Worm (Caenorhabditis elegans) whole organism, L1 larva: ENCODE measurements around the gene Y53G8AL.4.

Experiments
- C16A3.4 ChIP-seq: fragments of 150-350 bp; optimal IDR thresholded peaks from 2 replicates; lab custom pipeline; 2014; ENCODE audit warnings: missing biosample characterization, missing genetic modification characterization
- C34B4.2 ChIP-seq: sonication (generic microtip); optimal IDR thresholded peaks from 2 replicates; lab custom pipeline; 2017; ENCODE audit warnings: mild to moderate bottlenecking, missing genetic modification characterization, missing compliant biosample characterization
- aha-1 ChIP-seq: fragments of 150-350 bp; optimal IDR thresholded peaks from 2 replicates; lab custom pipeline; 2014; ENCODE audit warnings: missing biosample characterization, missing genetic modification characterization
- alr-1 ChIP-seq: fragments of 200-800 bp; sonication (Bioruptor generic); optimal IDR thresholded peaks from 2 replicates; lab custom pipeline; 2018; ENCODE audit warnings: borderline replicate concordance, mild to moderate bottlenecking, missing genetic modification characterization, missing compliant biosample characterization
- ama-1 ChIP-seq: fragments of 150-350 bp; optimal IDR thresholded peaks from 2 replicates; lab custom pipeline; 2014
- blmp-1 ChIP-seq: fragments of 150-350 bp; optimal IDR thresholded peaks from 2 replicates; lab custom pipeline; 2014; ENCODE audit warnings: missing biosample characterization, missing genetic modification characterization
- ceh-82 ChIP-seq, 3 experiments: fragments of 150-350 bp in 1 of 3; sonication (generic microtip) in 2 of 3; optimal IDR thresholded peaks; 2 replicates each; lab custom pipeline; 2014 to 2017; ENCODE audit warnings: missing biosample characterization in 3 of 3, missing genetic modification characterization in 3 of 3
- ceh-88 ChIP-seq: fragments of 200-800 bp; sonication (Bioruptor generic); IDR thresholded peaks from 2 replicates; pipeline ENCODE4 v1.3.6; 2022; ENCODE audit warnings: missing genetic modification characterization, missing compliant biosample characterization
- ceh-90 ChIP-seq: sonication (generic microtip); optimal IDR thresholded peaks from 2 replicates; lab custom pipeline; 2016; ENCODE audit warnings: missing genetic modification characterization, missing compliant biosample characterization
- ces-1 ChIP-seq: fragments of 150-350 bp; optimal IDR thresholded peaks from 2 replicates; lab custom pipeline; 2014; ENCODE audit warnings: missing biosample characterization, missing genetic modification reagents, missing genetic modification characterization
- dpl-1 ChIP-seq, 3 experiments: fragments of 150-350 bp in 2 of 3; sonication (generic microtip) in 1 of 3; optimal IDR thresholded peaks; 2 replicates each; lab custom pipeline; 2014 to 2017; ENCODE audit warnings: missing biosample characterization in 3 of 3, missing genetic modification characterization in 3 of 3, missing genetic modification reagents in 3 of 3
- dsc-1 ChIP-seq: sonication (generic microtip); optimal IDR thresholded peaks from 2 replicates; lab custom pipeline; 2016; ENCODE audit warnings: mild to moderate bottlenecking, missing genetic modification characterization, missing compliant biosample characterization
- efl-1 ChIP-seq, 4 experiments: fragments of 150-350 bp; optimal IDR thresholded peaks in 3 of 4; peaks in 1 of 4; 1 replicate in 1 of 4; 2 replicates in 3 of 4; lab custom pipeline; 2014; ENCODE audit warnings: missing biosample characterization in 2 of 4, missing genetic modification characterization in 2 of 4, missing genetic modification reagents in 2 of 4
- elt-2 ChIP-seq: sonication (generic microtip); optimal IDR thresholded peaks from 2 replicates; lab custom pipeline; 2016; ENCODE audit warnings: missing genetic modification characterization, mild to moderate bottlenecking, inconsistent platforms, missing compliant biosample characterization, missing genetic modification reagents
- fkh-4 ChIP-seq: sonication (generic microtip); optimal IDR thresholded peaks from 2 replicates; lab custom pipeline; 2016; ENCODE audit warnings: missing compliant biosample characterization, missing genetic modification characterization, borderline replicate concordance
- fkh-8 ChIP-seq: sonication (generic microtip); optimal IDR thresholded peaks from 2 replicates; lab custom pipeline; 2016; ENCODE audit warnings: mild to moderate bottlenecking, missing genetic modification characterization, missing compliant biosample characterization
- fos-1 ChIP-seq: fragments of 150-350 bp; optimal IDR thresholded peaks from 2 replicates; lab custom pipeline; 2014; ENCODE audit warnings: missing biosample characterization, missing genetic modification characterization
- grh-1 ChIP-seq: fragments of 200-800 bp; sonication (Bioruptor generic); IDR thresholded peaks from 2 replicates; pipeline ENCODE4 v1.3.6; 2022; ENCODE audit warnings: missing genetic modification reagents, missing genetic modification characterization, missing compliant biosample characterization
- hlh-17 ChIP-seq: fragments of 200-800 bp; sonication (Bioruptor generic); optimal IDR thresholded peaks from 2 replicates; lab custom pipeline; 2018; ENCODE audit warnings: missing genetic modification characterization, mild to moderate bottlenecking, missing compliant biosample characterization, moderate library complexity, borderline replicate concordance
- irx-1 ChIP-seq: sonication (generic microtip); optimal IDR thresholded peaks from 2 replicates; lab custom pipeline; 2016; ENCODE audit warnings: missing genetic modification characterization, missing compliant biosample characterization
- lin-13 ChIP-seq: fragments of 150-350 bp; optimal IDR thresholded peaks from 2 replicates; lab custom pipeline; 2014; ENCODE audit warnings: missing biosample characterization, missing genetic modification reagents, missing genetic modification characterization
- lin-14 ChIP-seq: fragments of 200-800 bp; sonication (Bioruptor generic); optimal IDR thresholded peaks from 2 replicates; lab custom pipeline; 2018; ENCODE audit warnings: mild to moderate bottlenecking, missing genetic modification characterization, moderate library complexity, missing compliant biosample characterization
- lin-39 ChIP-seq: fragments of 150-350 bp; optimal IDR thresholded peaks from 2 replicates; lab custom pipeline; 2014; ENCODE audit warnings: missing biosample characterization, missing genetic modification reagents, missing genetic modification characterization
- lsy-2 ChIP-seq, 2 experiments: fragments of 150-350 bp; optimal IDR thresholded peaks; 2 replicates each; lab custom pipeline; 2014; ENCODE audit warnings: missing biosample characterization in 2 of 2, missing genetic modification characterization in 2 of 2
- mab-9 ChIP-seq: fragments of 200-800 bp; sonication (Bioruptor generic); IDR thresholded peaks from 2 replicates; pipeline ENCODE4 v1.3.6; 2022; ENCODE audit warnings: missing genetic modification reagents, missing genetic modification characterization, missing compliant biosample characterization
- mep-1 ChIP-seq: fragments of 150-350 bp; optimal IDR thresholded peaks from 2 replicates; lab custom pipeline; 2014; ENCODE audit warnings: missing biosample characterization, missing genetic modification characterization
- nhr-11 ChIP-seq: fragments of 150-350 bp; optimal IDR thresholded peaks from 2 replicates; lab custom pipeline; 2014; ENCODE audit warnings: missing biosample characterization, missing genetic modification characterization
- nhr-12 ChIP-seq: sonication (generic microtip); optimal IDR thresholded peaks from 2 replicates; lab custom pipeline; 2017; ENCODE audit warnings: missing biosample characterization, missing genetic modification characterization
- nhr-20 ChIP-seq: sonication (generic microtip); optimal IDR thresholded peaks from 2 replicates; lab custom pipeline; 2016; ENCODE audit warnings: mild to moderate bottlenecking, missing genetic modification characterization, missing compliant biosample characterization
- nhr-71 ChIP-seq: sonication (generic microtip); optimal IDR thresholded peaks from 2 replicates; lab custom pipeline; 2016; ENCODE audit warnings: mild to moderate bottlenecking, missing genetic modification characterization, moderate library complexity, missing compliant biosample characterization
- nhr-85 ChIP-seq: sonication (generic microtip); peaks from one replicate; lab custom pipeline; 2016; ENCODE audit warnings: missing genetic modification characterization, inconsistent platforms, missing compliant biosample characterization
- nhr-90 ChIP-seq: sonication (generic microtip); optimal IDR thresholded peaks from 2 replicates; lab custom pipeline; 2016; ENCODE audit warnings: mild to moderate bottlenecking, missing genetic modification characterization, missing compliant biosample characterization; ENCODE audit not compliant: poor library complexity
- pax-3 ChIP-seq: fragments of 200-800 bp; sonication (Bioruptor generic); optimal IDR thresholded peaks from 2 replicates; lab custom pipeline; 2018; ENCODE audit warnings: mild to moderate bottlenecking, missing genetic modification characterization, moderate library complexity, missing compliant biosample characterization
- pqm-1 ChIP-seq: sonication (generic microtip); optimal IDR thresholded peaks from 3 replicates; lab custom pipeline; 2017; ENCODE audit warnings: missing biosample characterization, missing genetic modification characterization
- skn-1 ChIP-seq: fragments of 150-350 bp; optimal IDR thresholded peaks from 2 replicates; lab custom pipeline; 2014; ENCODE audit warnings: missing biosample characterization, missing genetic modification characterization
- snpc-4 ChIP-seq: fragments of 150-350 bp; optimal IDR thresholded peaks from 2 replicates; lab custom pipeline; 2014; ENCODE audit warnings: missing biosample characterization, missing genetic modification characterization
- snu-23 ChIP-seq: sonication (generic microtip); optimal IDR thresholded peaks from 2 replicates; lab custom pipeline; 2016; ENCODE audit warnings: missing genetic modification characterization, missing compliant biosample characterization
- sox-4 ChIP-seq: sonication (generic microtip); optimal IDR thresholded peaks from 2 replicates; lab custom pipeline; 2016; ENCODE audit warnings: missing genetic modification characterization, missing compliant biosample characterization
- sptf-1 ChIP-seq: fragments of 150-350 bp; optimal IDR thresholded peaks from 2 replicates; lab custom pipeline; 2014; ENCODE audit warnings: missing biosample characterization, missing genetic modification characterization
- sup-37 ChIP-seq: fragments of 200-800 bp; sonication (Bioruptor generic); optimal IDR thresholded peaks from 2 replicates; lab custom pipeline; 2018; ENCODE audit warnings: mild to moderate bottlenecking, missing genetic modification characterization, missing compliant biosample characterization
- swsn-7 ChIP-seq: sonication (generic microtip); optimal IDR thresholded peaks from 2 replicates; lab custom pipeline; 2016; ENCODE audit warnings: missing genetic modification characterization, missing compliant biosample characterization
- tbx-2 ChIP-seq: sonication (generic microtip); optimal IDR thresholded peaks from 2 replicates; lab custom pipeline; 2016; ENCODE audit warnings: missing genetic modification characterization, missing compliant biosample characterization
- unc-62 ChIP-seq: fragments of 150-350 bp; optimal IDR thresholded peaks from 2 replicates; lab custom pipeline; 2014; ENCODE audit warnings: missing biosample characterization, missing genetic modification reagents, missing genetic modification characterization
- unc-86 ChIP-seq: sonication (generic microtip); optimal IDR thresholded peaks from 2 replicates; lab custom pipeline; 2016; ENCODE audit warnings: missing genetic modification characterization, missing compliant biosample characterization
- vab-15 ChIP-seq: sonication (generic microtip); optimal IDR thresholded peaks from 2 replicates; lab custom pipeline; 2017; ENCODE audit warnings: missing genotype, mild to moderate bottlenecking, missing genetic modification characterization, missing compliant biosample characterization
- xbp-1 ChIP-seq: sonication (generic microtip); optimal IDR thresholded peaks from 2 replicates; lab custom pipeline; 2016; ENCODE audit warnings: missing genetic modification characterization, missing compliant biosample characterization
- zag-1 ChIP-seq: fragments of 150-350 bp; optimal IDR thresholded peaks from 2 replicates; lab custom pipeline; 2014; ENCODE audit warnings: missing biosample characterization, missing genetic modification characterization
- zip-4 ChIP-seq: fragments of 200-800 bp; sonication (Bioruptor generic); optimal IDR thresholded peaks from 2 replicates; lab custom pipeline; 2018; ENCODE audit warnings: mild to moderate bottlenecking, missing genetic modification characterization, moderate library complexity, missing compliant biosample characterization
- ztf-11 ChIP-seq, 2 experiments: sonication (generic microtip); optimal IDR thresholded peaks; 2 replicates each; lab custom pipeline; 2016 to 2017; ENCODE audit warnings: missing genetic modification characterization in 2 of 2, missing biosample characterization in 1 of 2, missing compliant biosample characterization in 1 of 2

The Y53G8AL.4 gene

DNA sequence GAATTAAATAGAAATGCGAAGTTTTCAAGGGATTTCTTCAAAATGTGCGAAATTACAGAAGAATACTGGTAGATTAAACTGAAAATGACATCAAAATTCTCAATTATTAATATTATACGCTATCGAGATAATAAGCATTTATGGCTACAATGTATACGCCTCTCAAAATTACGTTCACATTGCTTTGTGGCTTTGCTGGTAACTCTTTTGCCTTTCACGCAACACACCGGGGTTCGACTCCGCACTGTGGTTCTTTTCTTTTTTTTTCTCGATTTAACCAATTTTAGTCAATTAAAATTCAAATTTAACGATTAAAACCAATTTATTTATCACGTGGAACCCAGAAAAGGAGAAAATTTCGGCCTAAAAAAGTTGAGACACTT, 1.4 kb downstream of the Y53G8AL.4 start (continued):
- TF ChIP-seq nhr-90, result peak; percentile 56
- no peak for TF ChIP-seq sox-4 (tag; lab: Kevin White, UChicago)
- no peak for TF ChIP-seq efl-1 (optimal IDR thresholded peaks at IDR 0.05; lab: Kevin White, UChicago)
- peak in 1 of 2 experiments; percentile 52 for TF ChIP-seq efl-1 (GFP tag; optimal IDR thresholded peaks at IDR 0.05 in 1 of 2; lab: Kevin White, UChicago)
- TF ChIP-seq zag-1, result no peak
- no peak for TF ChIP-seq snpc-4 (tag; lab: Kevin White, UChicago)
- TF ChIP-seq nhr-20 (tag; lab: Kevin White, UChicago), result no peak
- TF ChIP-seq, all 84 proteins: peak for 6

DNA sequence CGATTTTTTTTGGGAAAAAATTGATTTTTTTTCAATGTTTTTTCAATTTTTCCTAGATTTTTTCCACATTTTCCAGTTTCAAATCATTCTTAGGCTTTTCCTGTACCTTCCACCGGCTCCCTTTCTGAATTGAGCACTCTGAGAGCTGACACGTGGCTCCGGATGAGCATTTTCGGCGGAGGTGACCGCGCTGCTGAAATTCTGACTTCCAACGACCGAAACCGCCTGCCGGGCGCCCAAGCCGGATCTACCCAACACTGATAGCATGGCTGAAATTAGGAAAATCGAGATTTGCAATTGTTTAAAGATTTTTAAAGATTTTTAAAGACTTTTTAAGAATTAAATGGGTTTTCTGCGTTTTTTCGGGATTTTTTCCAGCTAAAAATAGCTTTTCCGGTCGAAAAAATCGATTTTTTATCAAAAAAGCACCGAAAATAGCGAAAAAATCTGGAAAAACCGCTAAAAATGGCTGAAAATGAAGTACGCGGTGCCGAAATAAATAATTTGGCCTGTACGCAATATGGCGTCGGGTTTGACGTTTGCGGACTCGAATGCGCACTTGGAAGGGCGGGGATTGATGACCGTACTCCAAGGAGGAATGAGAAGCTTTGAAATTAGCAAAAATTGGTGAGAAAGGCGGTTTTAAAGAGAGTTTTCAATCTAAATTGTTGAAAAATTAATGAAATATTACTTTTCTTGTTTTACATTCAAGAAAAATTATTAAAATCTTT, 2.0 kb downstream of the Y53G8AL.4 start, which contains the start of gene nduf-9:
nduf-9 (minus strand) TSS at position 269 of the 731 bp plus-strand sequence.
- TF ChIP-seq ceh-88 (GFP tag; lab: Robert Waterston, UW) (no peak), sup-37 (no peak), blmp-1 (tag; lab: Kevin White, UChicago) (peak; percentile 23), nhr-71 (no peak), ceh-82 (tag; optimal IDR thresholded peaks at IDR 0.05; lab: Kevin White, UChicago) (peak in 2 of 3 experiments; percentile 52 to 58), aha-1 (tag; lab: Kevin White, UChicago) (no peak), sptf-1 (no peak), fkh-8 (tag; lab: Kevin White, UChicago) (peak; percentile 34), nhr-12 (tag; lab: Kevin White, UChicago) (no peak), skn-1 (tag; lab: Kevin White, UChicago) (peak; percentile 23), snpc-4 (tag; lab: Kevin White, UChicago) (no peak), C16A3.4 (peak; percentile 13), mep-1 (tag; lab: Kevin White, UChicago) (peak; percentile 61), pqm-1 (no peak), vab-15 (tag; lab: Kevin White, UChicago) (no peak), lin-14 (GFP tag; lab: Kevin White, UChicago) (no peak), snu-23 (GFP tag; lab: Kevin White, UChicago) (peak; percentile 58), lin-13 (GFP tag; lab: Kevin White, UChicago) (no peak), ceh-90 (tag; lab: Kevin White, UChicago) (no peak), lin-39 (tag; lab: Kevin White, UChicago) (no peak), ama-1 (lab: Kevin White, UChicago) (no peak), sox-4 (tag; lab: Kevin White, UChicago) (peak; percentile 24), mab-9 (GFP tag; lab: Robert Waterston, UW) (no peak), tbx-2 (tag; lab: Kevin White, UChicago) (peak; percentile 43), unc-62 (GFP tag; lab: Kevin White, UChicago) (no peak), lsy-2 (tag; optimal IDR thresholded peaks at IDR 0.05; lab: Kevin White, UChicago) (peak; percentile 88 to 98), hlh-17 (no peak), swsn-7 (tag; lab: Kevin White, UChicago) (peak; percentile 11), grh-1 (GFP tag; lab: Robert Waterston, UW) (no peak), ces-1 (GFP tag; lab: Kevin White, UChicago) (no peak), nhr-85 (no peak), efl-1 (optimal IDR thresholded peaks at IDR 0.05; lab: Kevin White, UChicago) (peak; percentile 60 to 65), efl-1 (GFP tag; optimal IDR thresholded peaks at IDR 0.05 in 1 of 2; lab: Kevin White, UChicago) (peak; percentile 69 to 94), elt-2 (tag; lab: Kevin White, UChicago) (no peak), ztf-11 (tag; optimal IDR thresholded peaks at IDR 0.05; lab: Kevin White, UChicago) (no peak), fos-1 (tag; lab: Kevin White, UChicago) (no peak), dsc-1 (no peak), alr-1 (tag; lab: Kevin White, UChicago) (no peak), dpl-1 (GFP tag; optimal IDR thresholded peaks at IDR 0.05; lab: Kevin White, UChicago) (peak; percentile 50 to 71 (median 65)), zip-4 (GFP tag; lab: Kevin White, UChicago) (no peak), pax-3 (no peak), nhr-20 (tag; lab: Kevin White, UChicago) (no peak), xbp-1 (peak; percentile 24), nhr-11 (tag; lab: Kevin White, UChicago) (no peak), unc-86 (no peak), irx-1 (tag; lab: Kevin White, UChicago) (no peak), fkh-4 (tag; lab: Kevin White, UChicago) (no peak), C34B4.2 (tag; lab: Kevin White, UChicago) (no peak)
